Fruit fly (Drosophila melanogaster): Measurements from ENCODE around the gene kirre.

dm6 chrX:2877070-2877469 lies 136.9 kb downstream of the kirre start:
- TF ChIP-seq Sin3A (optimal IDR thresholded peaks at IDR 0.05) (no peak), h (optimal IDR thresholded peaks at IDR 0.05) (no peak), psq (optimal IDR thresholded peaks at IDR 0.05) (no peak), ttk (optimal IDR thresholded peaks at IDR 0.05) (no peak)
